Worm (Caenorhabditis elegans) whole organism, L4/young adult: ENCODE data around the gene R07B7.9.

Source experiments
- W03F9.2 ChIP-seq: fragments of 150-350 bp; optimal IDR thresholded peaks from 2 replicates; lab custom pipeline; 2014; ENCODE audit warnings: missing biosample characterization, missing genetic modification characterization
- him-1 ChIP-seq: sonication (generic microtip); optimal IDR thresholded peaks from 2 replicates; lab custom pipeline; 2016; ENCODE audit warnings: missing genotype, missing genetic modification reagents, missing genetic modification characterization, missing compliant biosample characterization

DNA sequence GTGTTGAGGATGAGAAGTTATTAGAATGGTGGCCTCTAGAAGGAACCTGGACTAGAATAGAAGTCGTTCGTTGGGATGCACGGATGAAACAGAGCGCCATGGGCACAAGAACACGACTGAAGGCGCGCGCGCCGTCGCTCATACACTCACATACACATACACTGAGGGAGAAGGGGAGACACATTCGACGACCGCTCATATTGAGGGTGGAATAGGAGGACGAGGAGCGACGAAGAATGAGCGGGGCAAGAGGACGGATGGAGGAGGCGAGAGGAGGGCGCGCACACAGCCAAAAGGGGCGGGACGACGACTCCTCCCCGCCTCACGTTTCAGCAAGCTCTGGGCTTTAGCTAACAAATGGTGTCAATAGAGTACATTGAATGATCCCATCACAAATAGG is 41.4 kb downstream of the R07B7.9 start:
- TF ChIP-seq him-1 (tag; lab: Kevin White, UChicago) = peak; percentile 60
- TF ChIP-seq W03F9.2 (tag; lab: Kevin White, UChicago) = no peak
